Worm (Caenorhabditis elegans) whole organism, L1 larva: Measurements from ENCODE around the gene cnep-1.

ENCODE experiments used
- C34B4.2 ChIP-seq: sonication (generic microtip); optimal IDR thresholded peaks from 2 replicates; lab custom pipeline; 2017; ENCODE audit warnings: mild to moderate bottlenecking, missing genetic modification characterization, missing compliant biosample characterization
- ama-1 ChIP-seq: fragments of 150-350 bp; optimal IDR thresholded peaks from 2 replicates; lab custom pipeline; 2014
- ceh-82 ChIP-seq, 3 experiments: fragments of 150-350 bp in 1 of 3; sonication (generic microtip) in 2 of 3; optimal IDR thresholded peaks; 2 replicates each; lab custom pipeline; 2014 to 2017; ENCODE audit warnings: missing biosample characterization in 3 of 3, missing genetic modification characterization in 3 of 3
- egl-27 ChIP-seq, 2 experiments: fragments of 150-350 bp in 1 of 2; sonication (generic microtip); optimal IDR thresholded peaks; 3 replicates each; lab custom pipeline; 2017 to 2018; ENCODE audit warnings: missing biosample characterization in 2 of 2, missing genetic modification characterization in 2 of 2, missing genetic modification reagents in 2 of 2
- fkh-10 ChIP-seq: sonication (generic microtip); optimal IDR thresholded peaks from 2 replicates; lab custom pipeline; 2017; ENCODE audit warnings: missing biosample characterization, missing genetic modification reagents, missing genetic modification characterization
- fos-1 ChIP-seq: fragments of 150-350 bp; optimal IDR thresholded peaks from 2 replicates; lab custom pipeline; 2014; ENCODE audit warnings: missing biosample characterization, missing genetic modification characterization
- nhr-237 ChIP-seq: fragments of 150-350 bp; optimal IDR thresholded peaks from 2 replicates; lab custom pipeline; 2014; ENCODE audit warnings: missing biosample characterization, missing genetic modification characterization
- pqm-1 ChIP-seq: sonication (generic microtip); optimal IDR thresholded peaks from 3 replicates; lab custom pipeline; 2017; ENCODE audit warnings: missing biosample characterization, missing genetic modification characterization
- sox-4 ChIP-seq: sonication (generic microtip); optimal IDR thresholded peaks from 2 replicates; lab custom pipeline; 2016; ENCODE audit warnings: missing genetic modification characterization, missing compliant biosample characterization
- unc-62 ChIP-seq: fragments of 150-350 bp; optimal IDR thresholded peaks from 2 replicates; lab custom pipeline; 2014; ENCODE audit warnings: missing biosample characterization, missing genetic modification reagents, missing genetic modification characterization
- ztf-11 ChIP-seq, 2 experiments: sonication (generic microtip); optimal IDR thresholded peaks; 2 replicates each; lab custom pipeline; 2016 to 2017; ENCODE audit warnings: missing genetic modification characterization in 2 of 2, missing biosample characterization in 1 of 2, missing compliant biosample characterization in 1 of 2

ce11 chrII:7343668-7344067 is 33.5 kb downstream of the cnep-1 start:
- TF ChIP-seq unc-62 (GFP tag; lab: Kevin White, UChicago) (no peak), egl-27 (tag; optimal IDR thresholded peaks at IDR 0.05; lab: Kevin White, UChicago) (no peak), nhr-237 (tag; lab: Kevin White, UChicago) (no peak), pqm-1 (tag; lab: Kevin White, UChicago) (no peak), ama-1 (lab: Kevin White, UChicago) (peak; percentile 4), ceh-82 (tag; optimal IDR thresholded peaks at IDR 0.05; lab: Kevin White, UChicago) (no peak), ztf-11 (tag; optimal IDR thresholded peaks at IDR 0.05; lab: Kevin White, UChicago) (no peak), fkh-10 (GFP tag; lab: Kevin White, UChicago) (no peak), C34B4.2 (tag; lab: Kevin White, UChicago) (no peak), sox-4 (no peak), fos-1 (tag; lab: Kevin White, UChicago) (no peak)
